Worm (Caenorhabditis elegans): Measurements from ENCODE around the gene srv-27.
A peak's percentile ranks its signal among the peaks of the same experiment; 100 is the strongest.

ce11 chrIV:6321667-6322066, 23.5 kb upstream of the srv-27 start, which contains the start of gene Y73B6BL.29:
- TF ChIP-seq him-1 (tag; optimal IDR thresholded peaks at IDR 0.05), result peak; percentile 62
- peak; percentile 99 for TF ChIP-seq W03F9.2 (tag; optimal IDR thresholded peaks at IDR 0.05)
